Worm (Caenorhabditis elegans) whole organism, mixed stage, embryonic: ENCODE data around the gene F47D12.7.

ENCODE experiments used
- lsy-2 ChIP-seq: fragments of 150-350 bp; optimal IDR thresholded peaks from 2 replicates; lab custom pipeline; 2014; ENCODE audit warnings: missing biosample characterization, missing genetic modification characterization
- mab-5 ChIP-seq: fragments of 150-350 bp; optimal IDR thresholded peaks from 2 replicates; lab custom pipeline; 2014; ENCODE audit warnings: missing biosample characterization, missing genetic modification characterization
- nhr-76 ChIP-seq: sonication (generic microtip); optimal IDR thresholded peaks from 2 replicates; lab custom pipeline; 2017; ENCODE audit warnings: missing biosample characterization, missing genetic modification characterization
- sptf-1 ChIP-seq: sonication (generic microtip); optimal IDR thresholded peaks from 2 replicates; lab custom pipeline; 2017; ENCODE audit warnings: mild to moderate bottlenecking, missing genetic modification characterization, moderate library complexity, missing compliant biosample characterization
- ztf-11 ChIP-seq: fragments of 150-350 bp; optimal IDR thresholded peaks from 2 replicates; lab custom pipeline; 2014; ENCODE audit warnings: missing biosample characterization, missing genetic modification characterization

DNA sequence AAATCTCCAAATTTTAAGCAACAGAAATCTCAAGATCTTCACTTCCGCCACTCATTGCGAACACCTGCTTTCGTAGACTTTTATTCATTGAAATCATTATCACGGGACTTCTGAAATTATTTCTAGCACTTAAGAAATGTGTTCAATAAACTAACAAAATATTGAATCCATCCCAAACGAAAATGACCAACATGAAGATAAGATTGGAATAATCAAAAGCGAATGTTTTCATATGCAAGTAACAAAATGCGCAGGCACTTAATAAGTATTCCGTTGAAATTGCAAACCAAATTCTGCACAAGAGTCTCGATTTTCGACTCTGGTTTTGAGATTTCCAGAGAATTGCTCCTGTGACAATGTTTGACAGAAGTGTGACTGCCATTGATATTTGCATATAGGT, 31.4 kb downstream of the F47D12.7 start, which contains the start of gene srg-5:
- TF ChIP-seq mab-5 (no peak), sptf-1 (tag; lab: Kevin White, UChicago) (no peak), nhr-76 (no peak), ztf-11 (no peak), lsy-2 (no peak)
